Fruit fly (Drosophila melanogaster) whole organism, embryonic: ENCODE results near the gene CG14036.

Source experiments
- Abd-B ChIP-seq: fragments of 200-800 bp; sonication (Bioruptor generic); optimal IDR thresholded peaks from 2 replicates; lab custom pipeline; 2018; ENCODE audit warnings: missing biosample characterization, mild to moderate bottlenecking, missing genetic modification characterization, moderate library complexity
- Ada2b ChIP-seq: fragments of 200-800 bp; sonication (Bioruptor generic); IDR thresholded peaks from 2 replicates; pipeline ENCODE4 v1.3.6; 2022; ENCODE audit warnings: missing biosample characterization, missing genetic modification characterization
- B-H1 ChIP-seq: fragments of 200-800 bp; sonication (Bioruptor generic); IDR thresholded peaks from 3 replicates; pipeline ENCODE4 v1.3.6; 2022; ENCODE audit warnings: missing biosample characterization, missing genetic modification characterization
- C15 ChIP-seq: fragments of 200-800 bp; sonication (Bioruptor generic); IDR thresholded peaks from 3 replicates; pipeline ENCODE4 v1.3.6; 2022; ENCODE audit warnings: missing biosample characterization, missing genetic modification characterization
- CG10209 ChIP-seq: fragments of 200-800 bp; sonication (Bioruptor generic); optimal IDR thresholded peaks from 3 replicates; lab custom pipeline; 2017; ENCODE audit warnings: missing biosample characterization, mild to moderate bottlenecking, missing genetic modification characterization, missing genetic modification reagents
- CG10462 ChIP-seq: fragments of 200-800 bp; sonication (Bioruptor generic); optimal IDR thresholded peaks from 2 replicates; lab custom pipeline; 2016; ENCODE audit warnings: missing biosample characterization, missing genetic modification characterization
- CG10543 ChIP-seq: fragments of 200-800 bp; sonication (Bioruptor generic); optimal IDR thresholded peaks from 3 replicates; lab custom pipeline; 2017; ENCODE audit warnings: missing biosample characterization, mild to moderate bottlenecking, missing genetic modification characterization, moderate library complexity
- CG14667 ChIP-seq: fragments of 200-800 bp; sonication (Bioruptor generic); IDR thresholded peaks from 2 replicates; pipeline ENCODE4 v1.3.6; 2022; ENCODE audit warnings: missing biosample characterization, missing genetic modification characterization
- CG14710 ChIP-seq: fragments of 200-800 bp; sonication (Bioruptor generic); optimal IDR thresholded peaks from 3 replicates; lab custom pipeline; 2019; ENCODE audit warnings: missing biosample characterization, mild to moderate bottlenecking, missing genetic modification characterization, moderate library complexity
- CG14860 ChIP-seq: fragments of 200-800 bp; sonication (Bioruptor generic); IDR thresholded peaks from 3 replicates; pipeline ENCODE4 v1.3.6; 2022; ENCODE audit warnings: missing biosample characterization, missing genetic modification characterization; ENCODE audit not compliant: partially characterized antibody
- CG15514 ChIP-seq: fragments of 200-800 bp; sonication (Bioruptor generic); optimal IDR thresholded peaks from 3 replicates; lab custom pipeline; 2017; ENCODE audit warnings: missing biosample characterization, missing genetic modification characterization, mild to moderate bottlenecking, moderate library complexity, missing genetic modification reagents
- CG16779 ChIP-seq: fragments of 200-800 bp; sonication (Bioruptor generic); IDR thresholded peaks from 2 replicates; pipeline ENCODE4 v1.3.6; 2022; ENCODE audit warnings: missing biosample characterization, missing genetic modification characterization
- CG16813 ChIP-seq: fragments of 200-800 bp; sonication (Bioruptor generic); IDR thresholded peaks from 3 replicates; pipeline ENCODE4 v1.3.6; 2022; ENCODE audit warnings: missing biosample characterization, missing genetic modification characterization; ENCODE audit not compliant: partially characterized antibody
- CG17802 ChIP-seq: fragments of 200-800 bp; sonication (Bioruptor generic); optimal IDR thresholded peaks from 2 replicates; lab custom pipeline; 2018; ENCODE audit warnings: missing biosample characterization, mild to moderate bottlenecking, missing genetic modification characterization, moderate library complexity
- CG18262 ChIP-seq: fragments of 200-800 bp; optimal IDR thresholded peaks from 3 replicates; lab custom pipeline; 2019; ENCODE audit warnings: missing biosample characterization, mild to moderate bottlenecking, missing genetic modification characterization, moderate library complexity
- CG18599 ChIP-seq: fragments of 200-800 bp; sonication (Bioruptor generic); optimal IDR thresholded peaks from 3 replicates; lab custom pipeline; 2017; ENCODE audit warnings: missing biosample characterization, missing genetic modification characterization, mild to moderate bottlenecking, moderate library complexity, missing genetic modification reagents
- CG18619 ChIP-seq: fragments of 200-800 bp; sonication (Bioruptor generic); optimal IDR thresholded peaks from 3 replicates; lab custom pipeline; 2017; ENCODE audit warnings: missing biosample characterization, mild to moderate bottlenecking, missing genetic modification characterization
- CG2875 ChIP-seq: fragments of 200-800 bp; sonication (Bioruptor generic); optimal IDR thresholded peaks from 2 replicates; lab custom pipeline; 2017; ENCODE audit warnings: missing biosample characterization, mild to moderate bottlenecking, missing genetic modification characterization, missing genetic modification reagents
- CG30020 ChIP-seq: fragments of 200-800 bp; optimal IDR thresholded peaks from 2 replicates; lab custom pipeline; 2019; ENCODE audit warnings: missing biosample characterization, mild to moderate bottlenecking, missing genetic modification characterization, moderate library complexity
- CG32532 ChIP-seq: fragments of 200-800 bp; sonication (Bioruptor generic); IDR thresholded peaks from 2 replicates; pipeline ENCODE4 v1.3.6; 2022; ENCODE audit warnings: missing biosample characterization, missing genetic modification characterization
- CG34422 ChIP-seq: fragments of 200-800 bp; sonication (Bioruptor generic); IDR thresholded peaks from 3 replicates; pipeline ENCODE4 v1.3.6; 2022; ENCODE audit warnings: missing biosample characterization, missing genetic modification characterization
- CG4617 ChIP-seq: fragments of 200-800 bp; sonication (Bioruptor generic); optimal IDR thresholded peaks from 3 replicates; lab custom pipeline; 2016; ENCODE audit warnings: missing biosample characterization, missing genetic modification characterization, borderline replicate concordance
- CG7357 ChIP-seq: fragments of 200-800 bp; sonication (Bioruptor generic); IDR thresholded peaks from 3 replicates; pipeline ENCODE4 v1.3.6; 2022; ENCODE audit warnings: missing biosample characterization, missing genetic modification characterization
- CG7786 ChIP-seq: fragments of 200-800 bp; sonication (Bioruptor generic); optimal IDR thresholded peaks from 2 replicates; lab custom pipeline; 2016; ENCODE audit warnings: missing biosample characterization, missing genetic modification characterization
- CG7987 ChIP-seq: fragments of 200-800 bp; sonication (Bioruptor generic); optimal IDR thresholded peaks from 2 replicates; lab custom pipeline; 2018; ENCODE audit warnings: missing biosample characterization, mild to moderate bottlenecking, missing genetic modification characterization, moderate library complexity
- CG8388 ChIP-seq: fragments of 200-800 bp; sonication (Bioruptor generic); optimal IDR thresholded peaks from 2 replicates; lab custom pipeline; 2019; ENCODE audit warnings: missing biosample characterization, mild to moderate bottlenecking, missing genetic modification characterization, moderate library complexity
- Dad ChIP-seq: fragments of 200-800 bp; sonication (Bioruptor generic); optimal IDR thresholded peaks from 3 replicates; lab custom pipeline; 2016; ENCODE audit warnings: missing biosample characterization, missing genetic modification characterization
- Dek ChIP-seq: fragments of 200-800 bp; sonication (Bioruptor generic); optimal IDR thresholded peaks from 3 replicates; lab custom pipeline; 2019; ENCODE audit warnings: missing biosample characterization, mild to moderate bottlenecking, missing genetic modification characterization, moderate library complexity
- Dfd ChIP-seq, 2 experiments: fragments of >200 bp; optimal IDR thresholded peaks; 2 replicates each; lab custom pipeline; 2017; ENCODE audit warnings: missing biosample characterization in 2 of 2, missing genetic modification characterization in 2 of 2
- H15 ChIP-seq: fragments of 200-800 bp; sonication (Bioruptor generic); IDR thresholded peaks from 3 replicates; pipeline ENCODE4 v1.3.6; 2022; ENCODE audit warnings: missing biosample characterization, missing genetic modification characterization
- H2.0 ChIP-seq: fragments of 200-800 bp; sonication (Bioruptor generic); IDR thresholded peaks from 2 replicates; pipeline ENCODE4 v1.3.6; 2022; ENCODE audit warnings: missing biosample characterization, missing genetic modification characterization
- NC2α ChIP-seq: fragments of 200-800 bp; sonication (Bioruptor generic); optimal IDR thresholded peaks from 2 replicates; lab custom pipeline; 2016; ENCODE audit warnings: missing biosample characterization, missing genetic modification characterization
- Side ChIP-seq: fragments of 200-800 bp; sonication (Bioruptor generic); optimal IDR thresholded peaks from 2 replicates; lab custom pipeline; 2016; ENCODE audit warnings: missing biosample characterization, missing genetic modification characterization
- Tbp ChIP-seq: fragments of >200 bp; optimal IDR thresholded peaks from 2 replicates; lab custom pipeline; 2018; ENCODE audit warnings: missing biosample characterization, missing genetic modification characterization
- Trl ChIP-seq, 3 experiments: fragments of >200 bp in 2 of 3; fragments of 200-800 bp in 1 of 3; sonication (Bioruptor generic) in 1 of 3; optimal IDR thresholded peaks; 2 replicates in 1 of 3; 3 replicates in 2 of 3; lab custom pipeline; 2016 to 2017; ENCODE audit warnings: missing biosample characterization in 1 of 3, missing genetic modification characterization in 1 of 3
- Vsx1 ChIP-seq: fragments of 200-800 bp; sonication (Bioruptor generic); optimal IDR thresholded peaks from 2 replicates; lab custom pipeline; 2017; ENCODE audit warnings: missing biosample characterization, mild to moderate bottlenecking, missing genetic modification characterization, missing genetic modification reagents
- ash1 ChIP-seq: fragments of 200-800 bp; sonication (Bioruptor generic); optimal IDR thresholded peaks from 2 replicates; lab custom pipeline; 2018; ENCODE audit warnings: missing biosample characterization, mild to moderate bottlenecking, missing genetic modification characterization
- ato ChIP-seq: fragments of 200-800 bp; sonication (Bioruptor generic); IDR thresholded peaks from 2 replicates; pipeline ENCODE4 v1.3.6; 2022; ENCODE audit warnings: missing biosample characterization, missing genetic modification characterization; ENCODE audit not compliant: partially characterized antibody
- cg ChIP-seq: fragments of 200-800 bp; sonication (Bioruptor generic); optimal IDR thresholded peaks from 3 replicates; lab custom pipeline; 2019; ENCODE audit warnings: missing biosample characterization, mild to moderate bottlenecking, missing genetic modification characterization, moderate library complexity
- da ChIP-seq: fragments of 200-800 bp; sonication (Bioruptor generic); optimal IDR thresholded peaks from 2 replicates; lab custom pipeline; 2016; ENCODE audit warnings: missing biosample characterization, missing genetic modification characterization
- dmrt11E ChIP-seq: fragments of 200-800 bp; sonication (Bioruptor generic); optimal IDR thresholded peaks from 3 replicates; lab custom pipeline; 2018; ENCODE audit warnings: missing biosample characterization, mild to moderate bottlenecking, missing genetic modification characterization, moderate library complexity
- eve ChIP-seq, 2 experiments: fragments of >200 bp; optimal IDR thresholded peaks; 2 replicates each; lab custom pipeline; 2017; ENCODE audit warnings: missing biosample characterization in 2 of 2, missing genetic modification characterization in 2 of 2
- eyg ChIP-seq: fragments of 200-800 bp; sonication (Bioruptor generic); optimal IDR thresholded peaks from 3 replicates; lab custom pipeline; 2016; ENCODE audit warnings: missing biosample characterization, missing genetic modification characterization
- gem ChIP-seq: fragments of 200-800 bp; sonication (Bioruptor generic); optimal IDR thresholded peaks from 2 replicates; lab custom pipeline; 2019; ENCODE audit warnings: missing biosample characterization, mild to moderate bottlenecking, missing genetic modification characterization, moderate library complexity
- hb ChIP-seq: fragments of 200-800 bp; sonication (Bioruptor generic); IDR thresholded peaks from 3 replicates; pipeline ENCODE4 v1.3.6; 2022; ENCODE audit warnings: missing biosample characterization, missing genetic modification characterization; ENCODE audit not compliant: partially characterized antibody
- lov ChIP-seq, 2 experiments: fragments of 200-800 bp in 1 of 2; fragments of >200 bp in 1 of 2; sonication (Bioruptor generic) in 1 of 2; IDR thresholded peaks in 1 of 2; optimal IDR thresholded peaks in 1 of 2; 2 replicates in 1 of 2; 3 replicates in 1 of 2; pipeline versions ENCODE4 v1.3.6 to Lab custom; 2017 to 2022; ENCODE audit warnings: missing biosample characterization in 1 of 2, missing genetic modification characterization in 1 of 2
- nmo ChIP-seq: fragments of 200-800 bp; sonication (Bioruptor generic); optimal IDR thresholded peaks from 2 replicates; lab custom pipeline; 2018; ENCODE audit warnings: missing biosample characterization, mild to moderate bottlenecking, missing genetic modification characterization, moderate library complexity
- twi ChIP-seq: fragments of 200-800 bp; optimal IDR thresholded peaks from 2 replicates; lab custom pipeline; 2019; ENCODE audit warnings: missing biosample characterization, mild to moderate bottlenecking, missing genetic modification characterization, moderate library complexity

Gene CG14036

dm6 chr2L:5092992-5093695 lies 38.3 kb upstream of the CG14036 start, which contains the start of gene Pgant5 (continued):
- TF ChIP-seq lov (optimal IDR thresholded peaks at IDR 0.05; lab: Kevin White, UChicago) (no peak), lov (GFP tag; IDR thresholded peaks at IDR 0.05; lab: Robert Waterston, UW) (no peak), H15 (GFP tag; lab: Robert Waterston, UW) (no peak), CG17802 (tag; lab: Kevin White, UChicago) (no peak), cg (GFP tag; lab: Kevin White, UChicago) (peak; percentile 100), Abd-B (GFP tag; lab: Kevin White, UChicago) (no peak), NC2α (GFP tag; lab: Kevin White, UChicago) (no peak), CG32532 (GFP tag; lab: Robert Waterston, UW) (no peak), CG14860 (peak; percentile 61; the same call in 1 of the 3 replicates), CG10462 (GFP tag; lab: Kevin White, UChicago) (no peak), Dek (no peak), CG4617 (GFP tag; lab: Kevin White, UChicago) (peak; percentile 24), CG7357 (GFP tag; lab: Robert Waterston, UW) (no peak), CG18619 (GFP tag; lab: Kevin White, UChicago) (no peak), CG15514 (GFP tag; lab: Kevin White, UChicago) (peak; percentile 26), ash1 (GFP tag; lab: Kevin White, UChicago) (no peak), CG14710 (no peak), C15 (no peak), ato (peak; percentile 46), hb (GFP tag; lab: Robert Waterston, UW) (no peak), gem (tag; lab: Kevin White, UChicago) (no peak), Vsx1 (GFP tag; lab: Kevin White, UChicago) (no peak), Trl (optimal IDR thresholded peaks at IDR 0.05; lab: Kevin White, UChicago) (peak; percentile 31 to 69), Trl (GFP tag; optimal IDR thresholded peaks at IDR 0.05; lab: Kevin White, UChicago) (peak; percentile 15), CG10209 (no peak), CG7786 (GFP tag; lab: Kevin White, UChicago) (no peak), CG18262 (tag; lab: Kevin White, UChicago) (no peak), Side (no peak), eve (GFP tag; optimal IDR thresholded peaks at IDR 0.05; lab: Kevin White, UChicago) (no peak), twi (peak; percentile 66), Ada2b (GFP tag; lab: Robert Waterston, UW) (no peak), Dad (no peak), CG2875 (GFP tag; lab: Kevin White, UChicago) (no peak), CG16813 (no peak), eyg (GFP tag; lab: Kevin White, UChicago) (no peak), CG10543 (GFP tag; lab: Kevin White, UChicago) (peak; percentile 26), H2.0 (0 out of 2 replicates have a peak, but pooled peaks have one; percentile 11), da (no peak), dmrt11E (tag; lab: Kevin White, UChicago) (no peak), CG14667 (GFP tag; lab: Robert Waterston, UW) (no peak), CG7987 (GFP tag; lab: Kevin White, UChicago) (no peak), CG16779 (GFP tag; lab: Robert Waterston, UW) (no peak), CG8388 (GFP tag; lab: Kevin White, UChicago) (no peak), CG18599 (GFP tag; lab: Kevin White, UChicago) (peak; percentile 41), Tbp (GFP tag; lab: Kevin White, UChicago) (peak; percentile 26), nmo (GFP tag; lab: Kevin White, UChicago) (no peak), Dfd (GFP tag; optimal IDR thresholded peaks at IDR 0.05; lab: Kevin White, UChicago) (peak in 1 of 2 experiments; percentile 47), B-H1 (no peak), CG30020 (tag; lab: Kevin White, UChicago) (no peak), CG34422 (GFP tag; lab: Robert Waterston, UW) (0 out of 3 replicates have a peak, but pooled peaks have one; percentile 40)
